Fruit fly (Drosophila melanogaster) whole organism: Measurements from ENCODE around the gene Sodh2.

ENCODE experiments used
- CG8478 ChIP-seq: fragments of >200 bp; optimal IDR thresholded peaks from 2 replicates; lab custom pipeline; 2018; ENCODE audit warnings: inconsistent platforms
- EcR ChIP-seq, 2 experiments: fragments of >200 bp; optimal IDR thresholded peaks; 2 replicates each; lab custom pipeline; 2017; ENCODE audit warnings: missing biosample characterization in 2 of 2, missing genetic modification characterization in 2 of 2, missing genetic modification reagents in 2 of 2
- pan ChIP-seq: fragments of >200 bp; optimal IDR thresholded peaks from 2 replicates; lab custom pipeline; 2017
- psq ChIP-seq: fragments of >200 bp; optimal IDR thresholded peaks from 2 replicates; lab custom pipeline; 2017
- usp ChIP-seq: fragments of >200 bp; optimal IDR thresholded peaks from 2 replicates; lab custom pipeline; 2017; ENCODE audit warnings: missing biosample characterization, missing genetic modification characterization, mixed read lengths

dm6 chr3R:10872148-10872783 lies 3.9 kb upstream of the Sodh2 start, which contains the start of gene Fdh:
- no peak for TF ChIP-seq psq (lab: Kevin White, UChicago)
- no peak for TF ChIP-seq CG8478 (lab: Kevin White, UChicago)
- TF ChIP-seq pan (lab: Kevin White, UChicago), result no peak
- no peak for TF ChIP-seq usp (GFP tag; lab: Kevin White, UChicago)
- TF ChIP-seq EcR (GFP tag; optimal IDR thresholded peaks at IDR 0.05; lab: Kevin White, UChicago), result no peak
